Fruit fly (Drosophila melanogaster) whole organism, embryonic: ENCODE data around the gene Bet3.

Experiments used
- B-H2 ChIP-seq: fragments of 200-800 bp; sonication (Bioruptor generic); optimal IDR thresholded peaks from 2 replicates; lab custom pipeline; 2018; ENCODE audit warnings: missing biosample characterization, mild to moderate bottlenecking, missing genetic modification characterization
- Bgb ChIP-seq: fragments of 200-800 bp; sonication (Bioruptor generic); IDR thresholded peaks from 2 replicates; pipeline ENCODE4 v1.3.6; 2022; ENCODE audit warnings: missing biosample characterization, missing genetic modification characterization; ENCODE audit not compliant: partially characterized antibody
- BtbVII ChIP-seq: fragments of 200-800 bp; sonication (Bioruptor generic); optimal IDR thresholded peaks from 3 replicates; lab custom pipeline; 2017; ENCODE audit warnings: missing biosample characterization, mild to moderate bottlenecking, missing genetic modification characterization
- CG10462 ChIP-seq: fragments of 200-800 bp; sonication (Bioruptor generic); optimal IDR thresholded peaks from 2 replicates; lab custom pipeline; 2016; ENCODE audit warnings: missing biosample characterization, missing genetic modification characterization
- CG11695 ChIP-seq: fragments of 200-800 bp; sonication (Bioruptor generic); IDR thresholded peaks from 3 replicates; pipeline ENCODE4 v1.3.6; 2022; ENCODE audit warnings: missing biosample characterization, missing genetic modification characterization
- CG13123 ChIP-seq: fragments of 200-800 bp; sonication (Bioruptor generic); optimal IDR thresholded peaks from 2 replicates; lab custom pipeline; 2016; ENCODE audit warnings: missing biosample characterization, missing genetic modification characterization
- CG13296 ChIP-seq: fragments of 200-800 bp; sonication (Bioruptor generic); optimal IDR thresholded peaks from 3 replicates; lab custom pipeline; 2018; ENCODE audit warnings: missing biosample characterization, mild to moderate bottlenecking, missing genetic modification characterization
- CG14014 ChIP-seq: fragments of 200-800 bp; sonication (Bioruptor generic); IDR thresholded peaks from 2 replicates; pipeline ENCODE4 v1.3.6; 2022; ENCODE audit warnings: missing biosample characterization, missing genetic modification characterization
- CG15269 ChIP-seq: fragments of 200-800 bp; sonication (Bioruptor generic); optimal IDR thresholded peaks from 2 replicates; lab custom pipeline; 2018; ENCODE audit warnings: missing biosample characterization, mild to moderate bottlenecking, missing genetic modification characterization, moderate library complexity
- CG15479 ChIP-seq: fragments of 200-800 bp; sonication (Bioruptor generic); optimal IDR thresholded peaks from 3 replicates; lab custom pipeline; 2019; ENCODE audit warnings: missing biosample characterization, mild to moderate bottlenecking, missing genetic modification characterization, moderate library complexity
- CG17385 ChIP-seq: fragments of 200-800 bp; sonication (Bioruptor generic); optimal IDR thresholded peaks from 3 replicates; lab custom pipeline; 2018; ENCODE audit warnings: missing biosample characterization, mild to moderate bottlenecking, missing genetic modification characterization
- CG2712 ChIP-seq: fragments of 200-800 bp; optimal IDR thresholded peaks from 3 replicates; lab custom pipeline; 2019; ENCODE audit warnings: missing biosample characterization, mild to moderate bottlenecking, missing genetic modification characterization, moderate library complexity
- CG31224 ChIP-seq: fragments of 200-800 bp; sonication (Bioruptor generic); IDR thresholded peaks from 2 replicates; pipeline ENCODE4 v1.3.6; 2022; ENCODE audit warnings: missing biosample characterization, missing genetic modification characterization
- CG32772 ChIP-seq: fragments of 200-800 bp; sonication (Bioruptor generic); IDR thresholded peaks from 2 replicates; pipeline ENCODE4 v1.3.6; 2022; ENCODE audit warnings: missing biosample characterization, missing genetic modification characterization
- CG33557 ChIP-seq: fragments of 200-800 bp; sonication (Bioruptor generic); optimal IDR thresholded peaks from 2 replicates; lab custom pipeline; 2019; ENCODE audit warnings: missing biosample characterization, mild to moderate bottlenecking, missing genetic modification characterization, moderate library complexity
- CG34224 ChIP-seq: fragments of 200-800 bp; sonication (Bioruptor generic); IDR thresholded peaks from 3 replicates; pipeline ENCODE4 v1.3.6; 2022; ENCODE audit warnings: missing biosample characterization, missing genetic modification characterization; ENCODE audit not compliant: partially characterized antibody
- CG6272 ChIP-seq: fragments of 200-800 bp; sonication (Bioruptor generic); IDR thresholded peaks from 2 replicates; pipeline ENCODE4 v1.3.6; 2022; ENCODE audit warnings: missing biosample characterization, missing genetic modification characterization
- CG7271 ChIP-seq: fragments of 200-800 bp; sonication (Bioruptor generic); optimal IDR thresholded peaks from 2 replicates; lab custom pipeline; 2018; ENCODE audit warnings: missing biosample characterization, mild to moderate bottlenecking, missing genetic modification characterization, moderate library complexity
- CG9727 ChIP-seq: fragments of 200-800 bp; sonication (Bioruptor generic); optimal IDR thresholded peaks from 3 replicates; lab custom pipeline; 2017; ENCODE audit warnings: missing biosample characterization, mild to moderate bottlenecking, missing genetic modification characterization
- CHES-1-like ChIP-seq: fragments of 200-800 bp; sonication (Bioruptor generic); optimal IDR thresholded peaks from 2 replicates; lab custom pipeline; 2016; ENCODE audit warnings: missing biosample characterization, missing genetic modification characterization
- Dek ChIP-seq: fragments of 200-800 bp; sonication (Bioruptor generic); optimal IDR thresholded peaks from 3 replicates; lab custom pipeline; 2019; ENCODE audit warnings: missing biosample characterization, mild to moderate bottlenecking, missing genetic modification characterization, moderate library complexity
- HLHmδ ChIP-seq: fragments of 200-800 bp; sonication (Bioruptor generic); optimal IDR thresholded peaks from 2 replicates; lab custom pipeline; 2018; ENCODE audit warnings: missing biosample characterization, mild to moderate bottlenecking, missing genetic modification characterization, moderate library complexity
- Hr78 ChIP-seq, 2 experiments: fragments of 200-800 bp in 1 of 2; fragments of >200 bp in 1 of 2; sonication (Bioruptor generic) in 1 of 2; optimal IDR thresholded peaks; 2 replicates each; lab custom pipeline; 2017 to 2019; ENCODE audit warnings: missing biosample characterization in 2 of 2, missing genetic modification characterization in 2 of 2, mild to moderate bottlenecking in 1 of 2, moderate library complexity in 1 of 2
- Mes4 ChIP-seq: fragments of 200-800 bp; sonication (Bioruptor generic); optimal IDR thresholded peaks from 2 replicates; lab custom pipeline; 2016; ENCODE audit warnings: missing biosample characterization, missing genetic modification characterization
- NC2β ChIP-seq: fragments of 200-800 bp; sonication (Bioruptor generic); optimal IDR thresholded peaks from 2 replicates; lab custom pipeline; 2016; ENCODE audit warnings: missing biosample characterization, missing genetic modification characterization
- NK7.1 ChIP-seq: fragments of 200-800 bp; sonication (Bioruptor generic); optimal IDR thresholded peaks from 3 replicates; lab custom pipeline; 2016; ENCODE audit warnings: missing biosample characterization, missing genetic modification characterization
- Nf-YA ChIP-seq: fragments of 200-800 bp; sonication (Bioruptor generic); IDR thresholded peaks from 2 replicates; pipeline ENCODE4 v1.3.6; 2022; ENCODE audit warnings: missing biosample characterization, missing genetic modification characterization
- Rx ChIP-seq: fragments of 200-800 bp; sonication (Bioruptor generic); IDR thresholded peaks from 2 replicates; pipeline ENCODE4 v1.3.6; 2022; ENCODE audit warnings: missing biosample characterization, missing genetic modification characterization
- Sox102F ChIP-seq: fragments of 200-800 bp; sonication (Bioruptor generic); optimal IDR thresholded peaks from 2 replicates; lab custom pipeline; 2018; ENCODE audit warnings: missing biosample characterization, mild to moderate bottlenecking, missing genetic modification characterization, moderate library complexity
- Taf1 ChIP-seq: fragments of 200-800 bp; sonication (Bioruptor generic); IDR thresholded peaks from 2 replicates; pipeline ENCODE4 v1.3.6; 2022; ENCODE audit warnings: missing biosample characterization, missing genetic modification characterization
- ab ChIP-seq: fragments of 200-800 bp; sonication (Bioruptor generic); optimal IDR thresholded peaks from 2 replicates; lab custom pipeline; 2016; ENCODE audit warnings: missing biosample characterization, missing genetic modification characterization
- bigmax ChIP-seq: fragments of 200-800 bp; sonication (Bioruptor generic); optimal IDR thresholded peaks from 2 replicates; lab custom pipeline; 2018; ENCODE audit warnings: missing biosample characterization, mild to moderate bottlenecking, missing genetic modification characterization
- bowl ChIP-seq: fragments of 200-800 bp; sonication (Bioruptor generic); IDR thresholded peaks from 2 replicates; pipeline ENCODE4 v1.3.6; 2022; ENCODE audit warnings: missing biosample characterization, missing genetic modification characterization
- cas ChIP-seq: fragments of 200-800 bp; sonication (Bioruptor generic); IDR thresholded peaks from 2 replicates; pipeline ENCODE4 v1.3.6; 2022; ENCODE audit warnings: missing biosample characterization, missing genetic modification characterization
- cato ChIP-seq: fragments of 200-800 bp; sonication (Bioruptor generic); optimal IDR thresholded peaks from 2 replicates; lab custom pipeline; 2016; ENCODE audit warnings: missing biosample characterization, missing genetic modification characterization, borderline replicate concordance
- chn ChIP-seq: fragments of 200-800 bp; sonication (Bioruptor generic); optimal IDR thresholded peaks from 2 replicates; lab custom pipeline; 2016; ENCODE audit warnings: missing biosample characterization, missing genetic modification characterization
- dimm ChIP-seq: fragments of 200-800 bp; sonication (Bioruptor generic); IDR thresholded peaks from 2 replicates; pipeline ENCODE4 v1.3.6; 2022; ENCODE audit warnings: missing biosample characterization, missing genetic modification characterization
- exex ChIP-seq: fragments of 200-800 bp; sonication (Bioruptor generic); optimal IDR thresholded peaks from 4 replicates; lab custom pipeline; 2018; ENCODE audit warnings: missing biosample characterization, mild to moderate bottlenecking, missing genetic modification characterization, moderate library complexity
- lov ChIP-seq, 2 experiments: fragments of 200-800 bp in 1 of 2; fragments of >200 bp in 1 of 2; sonication (Bioruptor generic) in 1 of 2; IDR thresholded peaks in 1 of 2; optimal IDR thresholded peaks in 1 of 2; 2 replicates in 1 of 2; 3 replicates in 1 of 2; pipeline versions ENCODE4 v1.3.6 to Lab custom; 2017 to 2022; ENCODE audit warnings: missing biosample characterization in 1 of 2, missing genetic modification characterization in 1 of 2
- maf-S ChIP-seq: fragments of 200-800 bp; sonication (Bioruptor generic); optimal IDR thresholded peaks from 2 replicates; lab custom pipeline; 2016; ENCODE audit warnings: missing biosample characterization, missing genetic modification characterization
- mld ChIP-seq: fragments of 200-800 bp; sonication (Bioruptor generic); IDR thresholded peaks from 3 replicates; pipeline ENCODE4 v1.3.6; 2022; ENCODE audit warnings: missing biosample characterization, missing genetic modification characterization; ENCODE audit not compliant: partially characterized antibody
- nau ChIP-seq: fragments of 200-800 bp; sonication (Bioruptor generic); optimal IDR thresholded peaks from 3 replicates; lab custom pipeline; 2017; ENCODE audit warnings: missing biosample characterization, mild to moderate bottlenecking, missing genetic modification characterization, missing genetic modification reagents
- onecut ChIP-seq: fragments of 200-800 bp; sonication (Bioruptor generic); IDR thresholded peaks from 2 replicates; pipeline ENCODE4 v1.3.6; 2022; ENCODE audit warnings: missing biosample characterization, missing genetic modification characterization
- pita ChIP-seq: fragments of 200-800 bp; sonication (Bioruptor generic); optimal IDR thresholded peaks from 2 replicates; lab custom pipeline; 2017; ENCODE audit warnings: missing biosample characterization, mild to moderate bottlenecking, missing genetic modification characterization
- rib ChIP-seq: fragments of 200-800 bp; sonication (Bioruptor generic); IDR thresholded peaks from 2 replicates; pipeline ENCODE4 v1.3.6; 2022; ENCODE audit warnings: missing biosample characterization, missing genetic modification characterization
- scrt ChIP-seq: fragments of 200-800 bp; sonication (Bioruptor generic); optimal IDR thresholded peaks from 2 replicates; lab custom pipeline; 2018; ENCODE audit warnings: missing biosample characterization, mild to moderate bottlenecking, missing genetic modification characterization, moderate library complexity
- tgo ChIP-seq: fragments of 200-800 bp; sonication (Bioruptor generic); IDR thresholded peaks from 3 replicates; pipeline ENCODE4 v1.3.6; 2022; ENCODE audit warnings: missing biosample characterization, missing genetic modification characterization
- zen2 ChIP-seq: fragments of 200-800 bp; sonication (Bioruptor generic); IDR thresholded peaks from 3 replicates; pipeline ENCODE4 v1.3.6; 2022; ENCODE audit warnings: missing biosample characterization, missing genetic modification characterization; ENCODE audit not compliant: partially characterized antibody

Bet3 gene

dm6 chr3L:9426656-9427294, 15.3 kb downstream of the Bet3 start, which contains the start of the genes Atat and Shc (continued):
- TF ChIP-seq CG15269 (peak; percentile 99), Rx (GFP tag; lab: Robert Waterston, UW) (peak; percentile 99), CG2712 (tag; lab: Kevin White, UChicago) (peak; percentile 98), Dek (tag; lab: Kevin White, UChicago) (peak; percentile 99), Mes4 (GFP tag; lab: Kevin White, UChicago) (peak; percentile 99), CG17385 (GFP tag; lab: Kevin White, UChicago) (peak; percentile 95), ab (GFP tag; lab: Kevin White, UChicago) (peak; percentile 99), CG10462 (GFP tag; lab: Kevin White, UChicago) (peak; percentile 99), CG9727 (GFP tag; lab: Kevin White, UChicago) (peak; percentile 99), tgo (GFP tag; lab: Robert Waterston, UW) (peak; percentile 100), cas (GFP tag; lab: Robert Waterston, UW) (peak; percentile 99), Sox102F (GFP tag; lab: Kevin White, UChicago) (peak; percentile 99), CG32772 (peak; percentile 100), bowl (peak; percentile 96), CG34224 (GFP tag; lab: Robert Waterston, UW) (peak; percentile 86), zen2 (GFP tag; lab: Robert Waterston, UW) (peak; percentile 77; the same call in 2 of the 3 replicates), chn (GFP tag; lab: Kevin White, UChicago) (peak; percentile 100), Bgb (peak; percentile 89), Taf1 (GFP tag; lab: Robert Waterston, UW) (peak; percentile 99), lov (optimal IDR thresholded peaks at IDR 0.05; lab: Kevin White, UChicago) (no peak), lov (GFP tag; IDR thresholded peaks at IDR 0.05; lab: Robert Waterston, UW) (peak; percentile 99), maf-S (GFP tag; lab: Kevin White, UChicago) (peak; percentile 99), CG7271 (tag; lab: Kevin White, UChicago) (peak; percentile 96), CG13123 (GFP tag; lab: Kevin White, UChicago) (peak; percentile 99), B-H2 (GFP tag; lab: Kevin White, UChicago) (peak; percentile 99), HLHmδ (GFP tag; lab: Kevin White, UChicago) (no peak), scrt (GFP tag; lab: Kevin White, UChicago) (peak; percentile 94), nau (GFP tag; lab: Kevin White, UChicago) (peak; percentile 95), cato (GFP tag; lab: Kevin White, UChicago) (peak; percentile 99), mld (0 out of 3 replicates have a peak, but pooled peaks have one; percentile 33), CG11695 (GFP tag; lab: Robert Waterston, UW) (peak; percentile 97), NC2β (peak; percentile 99), CG33557 (GFP tag; lab: Kevin White, UChicago) (peak; percentile 93), CG15479 (peak; percentile 12), onecut (GFP tag; lab: Robert Waterston, UW) (peak; percentile 94), bigmax (GFP tag; lab: Kevin White, UChicago) (peak; percentile 72), CG6272 (peak; percentile 100), CG13296 (GFP tag; lab: Kevin White, UChicago) (peak; percentile 97), Hr78 (GFP tag; optimal IDR thresholded peaks at IDR 0.05; lab: Kevin White, UChicago) (peak in 1 of 2 experiments; percentile 81), Nf-YA (GFP tag; lab: Robert Waterston, UW) (peak; percentile 99), CG14014 (GFP tag; lab: Robert Waterston, UW) (peak; percentile 99), exex (tag; lab: Kevin White, UChicago) (peak; percentile 91), pita (GFP tag; lab: Kevin White, UChicago) (no peak), rib (peak; percentile 99), CG31224 (GFP tag; lab: Robert Waterston, UW) (peak; percentile 98), CHES-1-like (peak; percentile 100), NK7.1 (peak; percentile 98), dimm (peak; percentile 98), BtbVII (GFP tag; lab: Kevin White, UChicago) (peak; percentile 95)
